Fruit fly (Drosophila melanogaster): ENCODE data around the gene tsg.

tsg gene

DNA sequence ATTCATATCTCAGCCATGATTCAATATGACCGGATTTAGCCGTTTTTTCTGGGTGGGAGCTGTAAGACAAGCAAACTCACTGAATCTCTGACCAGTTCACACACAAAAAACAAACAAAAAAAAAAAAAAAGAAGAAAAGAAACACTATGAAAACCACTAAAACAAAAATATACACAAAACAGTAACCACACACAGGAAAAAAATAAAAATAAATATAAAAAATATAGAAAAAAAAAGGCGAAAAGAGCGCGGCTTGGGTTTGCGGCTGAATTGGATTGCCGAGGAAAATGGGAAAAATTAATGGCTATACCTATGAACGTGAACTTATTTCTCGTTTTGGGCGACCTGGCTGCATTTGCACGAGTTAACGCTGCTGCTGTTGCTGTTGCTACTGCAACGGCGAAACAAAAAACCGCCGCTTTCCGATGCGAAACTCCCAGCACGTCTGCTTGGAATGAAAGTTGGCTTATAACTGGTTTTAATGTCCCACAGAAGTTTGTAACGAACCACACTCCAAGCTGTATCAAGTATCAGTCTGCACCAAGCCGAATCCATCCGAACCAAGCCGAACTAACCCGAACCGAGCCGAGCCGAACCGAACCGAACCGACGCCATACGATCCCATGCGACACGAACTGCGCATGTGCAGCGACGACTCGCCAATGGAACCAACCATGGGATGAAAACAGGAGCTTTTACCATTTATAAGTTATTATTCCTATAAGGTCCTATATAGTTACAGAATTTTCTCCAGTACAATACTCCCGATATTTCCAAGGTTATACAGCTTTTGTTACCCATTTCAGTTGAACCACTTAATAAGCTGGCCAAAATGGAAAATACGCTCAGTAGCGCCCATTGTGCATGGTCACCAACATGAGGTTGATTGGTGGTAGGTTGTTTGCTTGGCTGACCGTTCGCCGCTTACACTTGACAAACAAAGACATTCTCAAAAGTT, 15.0 kb upstream of the tsg start, which contains the start of gene fw (continued):
- no peak for TF ChIP-seq Gsc (GFP tag; IDR thresholded peaks at IDR 0.05)
- no peak for TF ChIP-seq Neu2 (GFP tag; optimal IDR thresholded peaks at IDR 0.05; ENCODE audit: borderline replicate concordance)
- no peak for TF ChIP-seq CG10209 (GFP tag; optimal IDR thresholded peaks at IDR 0.05)
- TF ChIP-seq CG17328 (GFP tag; IDR thresholded peaks at IDR 0.05), result 0 out of 2 replicates have a peak, but pooled peaks have one; percentile 21
- no peak for TF ChIP-seq az2 (GFP tag; optimal IDR thresholded peaks at IDR 0.05)
- TF ChIP-seq sim (GFP tag; IDR thresholded peaks at IDR 0.05), result no peak
- no peak for TF ChIP-seq Nf-YB (GFP tag; optimal IDR thresholded peaks at IDR 0.05)
- no peak for TF ChIP-seq al (GFP tag; IDR thresholded peaks at IDR 0.05)
- peak; percentile 13 for TF ChIP-seq MTF-1 (GFP tag; optimal IDR thresholded peaks at IDR 0.05; ENCODE audit: borderline replicate concordance)
- TF ChIP-seq peb (GFP tag; IDR thresholded peaks at IDR 0.05), result 0 out of 2 replicates have a peak, but pooled peaks have one; percentile 38
- no peak for TF ChIP-seq Stat92E (GFP tag; optimal IDR thresholded peaks at IDR 0.05)
- TF ChIP-seq CG17568 (GFP tag; optimal IDR thresholded peaks at IDR 0.05), result peak; percentile 32
- TF ChIP-seq Oli (tag; optimal IDR thresholded peaks at IDR 0.05), result no peak
- TF ChIP-seq CG32767 (GFP tag; IDR thresholded peaks at IDR 0.05), result no peak
- no peak for TF ChIP-seq Hr39 (optimal IDR thresholded peaks at IDR 0.05)
- TF ChIP-seq Abd-B (GFP tag; optimal IDR thresholded peaks at IDR 0.05), result no peak
- TF ChIP-seq CG7786 (GFP tag; optimal IDR thresholded peaks at IDR 0.05), result peak; percentile 16
- TF ChIP-seq Side (GFP tag; optimal IDR thresholded peaks at IDR 0.05), result no peak
- no peak for TF ChIP-seq Doc3 (GFP tag; IDR thresholded peaks at IDR 0.05; ENCODE audit: partially characterized antibody)
- TF ChIP-seq ftz-f1 (GFP tag; optimal IDR thresholded peaks at IDR 0.05), result no peak
- no peak for TF ChIP-seq dan (GFP tag; IDR thresholded peaks at IDR 0.05)
- TF ChIP-seq da (GFP tag; optimal IDR thresholded peaks at IDR 0.05), result no peak
- TF ChIP-seq CG11695 (GFP tag; IDR thresholded peaks at IDR 0.05), result 0 out of 3 replicates have a peak, but pooled peaks have one; percentile 43
- TF ChIP-seq pnt (GFP tag; optimal IDR thresholded peaks at IDR 0.05), result no peak
- no peak for TF ChIP-seq Doc2 (GFP tag; IDR thresholded peaks at IDR 0.05)
- no peak for TF ChIP-seq CG9215 (GFP tag; IDR thresholded peaks at IDR 0.05)
- TF ChIP-seq grau (tag; optimal IDR thresholded peaks at IDR 0.05), result no peak
- TF ChIP-seq dmrt99B (tag; optimal IDR thresholded peaks at IDR 0.05), result no peak
- peak; percentile 60; the same call in 1 of the 2 replicates for TF ChIP-seq Rfx (GFP tag; IDR thresholded peaks at IDR 0.05)
- TF ChIP-seq hbn (GFP tag; IDR thresholded peaks at IDR 0.05; ENCODE audit: partially characterized antibody), result no peak
- no peak for TF ChIP-seq HmgD (GFP tag; optimal IDR thresholded peaks at IDR 0.05)
- TF ChIP-seq danr (GFP tag; IDR thresholded peaks at IDR 0.05), result no peak
- TF ChIP-seq CG16863 (GFP tag; optimal IDR thresholded peaks at IDR 0.05), result peak; percentile 39
- TF ChIP-seq fd64A (GFP tag; optimal IDR thresholded peaks at IDR 0.05), result no peak
- 0 out of 4 replicates have a peak, but pooled peaks have one; percentile 19 for TF ChIP-seq Dll (GFP tag; IDR thresholded peaks at IDR 0.05; ENCODE audit: partially characterized antibody)
- no peak for TF ChIP-seq CG4282 (GFP tag; optimal IDR thresholded peaks at IDR 0.05)
- TF ChIP-seq ci (GFP tag; IDR thresholded peaks at IDR 0.05), result peak; percentile 29; the same call in 2 of the 3 replicates
- TF ChIP-seq cato (GFP tag; optimal IDR thresholded peaks at IDR 0.05; ENCODE audit: borderline replicate concordance), result no peak
- TF ChIP-seq Vsx1 (GFP tag; optimal IDR thresholded peaks at IDR 0.05), result no peak
- no peak for TF ChIP-seq bowl (GFP tag; IDR thresholded peaks at IDR 0.05)
- TF ChIP-seq CG2678 (tag; optimal IDR thresholded peaks at IDR 0.05), result no peak
- TF ChIP-seq CG10565 (GFP tag; optimal IDR thresholded peaks at IDR 0.05), result no peak
- no peak for TF ChIP-seq CG11560 (tag; IDR thresholded peaks at IDR 0.05)
- peak; percentile 17 for TF ChIP-seq CG12219 (GFP tag; optimal IDR thresholded peaks at IDR 0.05)
- no peak for TF ChIP-seq Fer2 (tag; optimal IDR thresholded peaks at IDR 0.05)
- no peak for TF ChIP-seq prd (optimal IDR thresholded peaks at IDR 0.05)
- TF ChIP-seq prd (GFP tag; IDR thresholded peaks at IDR 0.05), result peak; percentile 47; the same call in 1 of the 3 replicates
- peak; percentile 65; the same call in 1 of the 2 replicates for TF ChIP-seq CG14014 (GFP tag; IDR thresholded peaks at IDR 0.05)
- TF ChIP-seq CG12236 (GFP tag; optimal IDR thresholded peaks at IDR 0.05), result no peak
